Fruit fly (Drosophila melanogaster) whole organism, embryonic: ENCODE measurements around the gene CG17625.
A peak's percentile ranks its signal among the peaks of the same experiment; 100 is the strongest.

Experiments used
- Ada2b ChIP-seq: fragments of 200-800 bp; sonication (Bioruptor generic); IDR thresholded peaks from 2 replicates; pipeline ENCODE4 v1.3.6; 2022; ENCODE audit warnings: missing biosample characterization, missing genetic modification characterization
- CG10565 ChIP-seq: fragments of 200-800 bp; sonication (Bioruptor generic); optimal IDR thresholded peaks from 3 replicates; lab custom pipeline; 2016; ENCODE audit warnings: missing biosample characterization, mild to moderate bottlenecking, missing genetic modification characterization
- CG11093 ChIP-seq: fragments of 200-800 bp; sonication (Bioruptor generic); IDR thresholded peaks from 3 replicates; pipeline ENCODE4 v1.3.6; 2022; ENCODE audit warnings: missing biosample characterization, missing genetic modification characterization
- CG11456 ChIP-seq: fragments of 200-800 bp; sonication (Bioruptor generic); IDR thresholded peaks from 3 replicates; pipeline ENCODE4 v1.3.6; 2022; ENCODE audit warnings: missing biosample characterization, missing genetic modification characterization
- CG11504 ChIP-seq: fragments of 200-800 bp; sonication (Bioruptor generic); optimal IDR thresholded peaks from 3 replicates; lab custom pipeline; 2019; ENCODE audit warnings: missing biosample characterization, mild to moderate bottlenecking, missing genetic modification characterization, moderate library complexity
- CG15696 ChIP-seq: fragments of 200-800 bp; sonication (Bioruptor generic); optimal IDR thresholded peaks from 2 replicates; lab custom pipeline; 2019; ENCODE audit warnings: missing biosample characterization, mild to moderate bottlenecking, missing genetic modification characterization, moderate library complexity
- CG1832 ChIP-seq: fragments of 200-800 bp; sonication (Bioruptor generic); optimal IDR thresholded peaks from 2 replicates; lab custom pipeline; 2017; ENCODE audit warnings: missing biosample characterization, mild to moderate bottlenecking, missing genetic modification characterization, inconsistent platforms
- CG18476 ChIP-seq: fragments of 200-800 bp; sonication (Bioruptor generic); optimal IDR thresholded peaks from 2 replicates; lab custom pipeline; 2016; ENCODE audit warnings: missing biosample characterization, mild to moderate bottlenecking, missing genetic modification characterization
- CG32532 ChIP-seq: fragments of 200-800 bp; sonication (Bioruptor generic); IDR thresholded peaks from 2 replicates; pipeline ENCODE4 v1.3.6; 2022; ENCODE audit warnings: missing biosample characterization, missing genetic modification characterization
- CG33213 ChIP-seq: fragments of 200-800 bp; sonication (Bioruptor generic); optimal IDR thresholded peaks from 3 replicates; lab custom pipeline; 2016; ENCODE audit warnings: missing biosample characterization, missing genetic modification characterization
- CG3726 ChIP-seq: fragments of 200-800 bp; sonication (Bioruptor generic); IDR thresholded peaks from 3 replicates; pipeline ENCODE4, ENCODE4 v1.3.6; 2022; ENCODE audit warnings: missing biosample characterization, missing genetic modification characterization
- CG4404 ChIP-seq: fragments of 200-800 bp; sonication (Bioruptor generic); IDR thresholded peaks from 2 replicates; pipeline ENCODE4 v1.3.6; 2022; ENCODE audit warnings: missing biosample characterization, missing genetic modification characterization
- CG5245 ChIP-seq: fragments of 200-800 bp; sonication (Bioruptor generic); optimal IDR thresholded peaks from 3 replicates; lab custom pipeline; 2016; ENCODE audit warnings: missing biosample characterization, missing genetic modification characterization
- CG7786 ChIP-seq: fragments of 200-800 bp; sonication (Bioruptor generic); optimal IDR thresholded peaks from 2 replicates; lab custom pipeline; 2016; ENCODE audit warnings: missing biosample characterization, missing genetic modification characterization
- CG7928 ChIP-seq: fragments of 200-800 bp; sonication (Bioruptor generic); optimal IDR thresholded peaks from 2 replicates; lab custom pipeline; 2017; ENCODE audit warnings: missing biosample characterization, mild to moderate bottlenecking, missing genetic modification characterization
- CG7987 ChIP-seq: fragments of 200-800 bp; sonication (Bioruptor generic); optimal IDR thresholded peaks from 2 replicates; lab custom pipeline; 2018; ENCODE audit warnings: missing biosample characterization, mild to moderate bottlenecking, missing genetic modification characterization, moderate library complexity
- CG8089 ChIP-seq: fragments of 200-800 bp; sonication (Bioruptor generic); optimal IDR thresholded peaks from 3 replicates; lab custom pipeline; 2016; ENCODE audit warnings: missing biosample characterization, missing genetic modification characterization
- CG9215 ChIP-seq: fragments of 200-800 bp; sonication (Bioruptor generic); IDR thresholded peaks from 2 replicates; pipeline ENCODE4 v1.3.6; 2022; ENCODE audit warnings: missing biosample characterization, missing genetic modification characterization
- CG9437 ChIP-seq: fragments of 200-800 bp; sonication (Bioruptor generic); optimal IDR thresholded peaks from 2 replicates; lab custom pipeline; 2018; ENCODE audit warnings: missing biosample characterization, mild to moderate bottlenecking, missing genetic modification characterization
- Dp ChIP-seq: fragments of 200-800 bp; sonication (Bioruptor generic); optimal IDR thresholded peaks from 2 replicates; lab custom pipeline; 2018; ENCODE audit warnings: missing biosample characterization, mild to moderate bottlenecking, missing genetic modification characterization, moderate library complexity
- Fer2 ChIP-seq: fragments of 200-800 bp; sonication (Bioruptor generic); optimal IDR thresholded peaks from 2 replicates; lab custom pipeline; 2018; ENCODE audit warnings: missing biosample characterization, mild to moderate bottlenecking, missing genetic modification characterization, moderate library complexity
- Hey ChIP-seq: fragments of 200-800 bp; sonication (Bioruptor generic); optimal IDR thresholded peaks from 3 replicates; lab custom pipeline; 2018; ENCODE audit warnings: missing biosample characterization, mild to moderate bottlenecking, missing genetic modification characterization
- Hr78 ChIP-seq, 2 experiments: fragments of 200-800 bp in 1 of 2; fragments of >200 bp in 1 of 2; sonication (Bioruptor generic) in 1 of 2; optimal IDR thresholded peaks; 2 replicates each; lab custom pipeline; 2017 to 2019; ENCODE audit warnings: missing biosample characterization in 2 of 2, missing genetic modification characterization in 2 of 2, mild to moderate bottlenecking in 1 of 2, moderate library complexity in 1 of 2
- MTF-1 ChIP-seq: fragments of 200-800 bp; sonication (Bioruptor generic); optimal IDR thresholded peaks from 2 replicates; lab custom pipeline; 2018; ENCODE audit warnings: missing biosample characterization, mild to moderate bottlenecking, missing genetic modification characterization, borderline replicate concordance
- NFAT ChIP-seq: fragments of 200-800 bp; sonication (Bioruptor generic); IDR thresholded peaks from 2 replicates; pipeline ENCODE4 v1.3.6; 2022; ENCODE audit warnings: missing biosample characterization, missing genetic modification characterization
- Nf-YA ChIP-seq: fragments of 200-800 bp; sonication (Bioruptor generic); IDR thresholded peaks from 2 replicates; pipeline ENCODE4 v1.3.6; 2022; ENCODE audit warnings: missing biosample characterization, missing genetic modification characterization
- Scr ChIP-seq: fragments of 200-800 bp; sonication (Bioruptor generic); IDR thresholded peaks from 2 replicates; pipeline ENCODE4 v1.3.6; 2022; ENCODE audit warnings: missing biosample characterization, missing genetic modification characterization; ENCODE audit not compliant: partially characterized antibody
- Sry-δ ChIP-seq: fragments of 200-800 bp; sonication (Bioruptor generic); optimal IDR thresholded peaks from 2 replicates; lab custom pipeline; 2016; ENCODE audit warnings: missing biosample characterization, missing genetic modification characterization
- Ssrp ChIP-seq: fragments of 200-800 bp; sonication (Bioruptor generic); optimal IDR thresholded peaks from 2 replicates; lab custom pipeline; 2018; ENCODE audit warnings: missing biosample characterization, mild to moderate bottlenecking, missing genetic modification characterization, moderate library complexity
- Vsx1 ChIP-seq: fragments of 200-800 bp; sonication (Bioruptor generic); optimal IDR thresholded peaks from 2 replicates; lab custom pipeline; 2017; ENCODE audit warnings: missing biosample characterization, mild to moderate bottlenecking, missing genetic modification characterization, missing genetic modification reagents
- amos ChIP-seq: fragments of 200-800 bp; sonication (Bioruptor generic); IDR thresholded peaks from 2 replicates; pipeline ENCODE4 v1.3.6; 2022; ENCODE audit warnings: missing biosample characterization, missing genetic modification characterization; ENCODE audit not compliant: partially characterized antibody
- ap ChIP-seq: fragments of 200-800 bp; sonication (Bioruptor generic); IDR thresholded peaks from 2 replicates; pipeline ENCODE4 v1.3.6; 2022; ENCODE audit warnings: missing biosample characterization, missing genetic modification characterization
- bbx ChIP-seq: fragments of 200-800 bp; sonication (Bioruptor generic); IDR thresholded peaks from 2 replicates; pipeline ENCODE4 v1.3.6; 2022; ENCODE audit warnings: missing biosample characterization, missing genetic modification characterization; ENCODE audit not compliant: partially characterized antibody
- bowl ChIP-seq: fragments of 200-800 bp; sonication (Bioruptor generic); IDR thresholded peaks from 2 replicates; pipeline ENCODE4 v1.3.6; 2022; ENCODE audit warnings: missing biosample characterization, missing genetic modification characterization
- croc ChIP-seq: fragments of 200-800 bp; sonication (Bioruptor generic); conservative IDR thresholded peaks from 3 replicates; pipeline ENCODE4 v1.3.6; 2022; ENCODE audit warnings: missing biosample characterization, missing genetic modification characterization
- crol ChIP-seq: fragments of 200-800 bp; sonication (Bioruptor generic); IDR thresholded peaks from 2 replicates; pipeline ENCODE4 v1.3.6; 2022; ENCODE audit warnings: missing biosample characterization, missing genetic modification characterization
- fd102C ChIP-seq: fragments of 200-800 bp; sonication (Bioruptor generic); optimal IDR thresholded peaks from 2 replicates; lab custom pipeline; 2018; ENCODE audit warnings: missing biosample characterization, mild to moderate bottlenecking, missing genetic modification characterization, moderate library complexity
- ftz-f1 ChIP-seq: fragments of 200-800 bp; sonication (Bioruptor generic); optimal IDR thresholded peaks from 2 replicates; lab custom pipeline; 2016; ENCODE audit warnings: missing biosample characterization, missing genetic modification characterization
- grn ChIP-seq: fragments of 200-800 bp; sonication (Bioruptor generic); optimal IDR thresholded peaks from 3 replicates; lab custom pipeline; 2017; ENCODE audit warnings: missing biosample characterization, missing genetic modification characterization
- her ChIP-seq: fragments of 200-800 bp; sonication (Bioruptor generic); optimal IDR thresholded peaks from 2 replicates; lab custom pipeline; 2016; ENCODE audit warnings: missing biosample characterization, missing genetic modification characterization
- kah ChIP-seq: fragments of 200-800 bp; sonication (Bioruptor generic); optimal IDR thresholded peaks from 2 replicates; lab custom pipeline; 2018; ENCODE audit warnings: missing biosample characterization, mild to moderate bottlenecking, missing genetic modification characterization
- ken ChIP-seq: fragments of 200-800 bp; sonication (Bioruptor generic); IDR thresholded peaks from 3 replicates; pipeline ENCODE4 v1.3.6; 2022; ENCODE audit warnings: missing biosample characterization, missing genetic modification characterization
- klu ChIP-seq: fragments of 200-800 bp; sonication (Bioruptor generic); IDR thresholded peaks from 2 replicates; pipeline ENCODE4 v1.3.6; 2022; ENCODE audit warnings: missing biosample characterization, missing genetic modification characterization
- lbe ChIP-seq: fragments of 200-800 bp; sonication (Bioruptor generic); optimal IDR thresholded peaks from 2 replicates; lab custom pipeline; 2016; ENCODE audit warnings: missing biosample characterization, mild to moderate bottlenecking, missing genetic modification characterization
- peb ChIP-seq: fragments of 200-800 bp; sonication (Bioruptor generic); IDR thresholded peaks from 2 replicates; pipeline ENCODE4 v1.3.6; 2022; ENCODE audit warnings: missing biosample characterization, missing genetic modification characterization
- pros ChIP-seq: fragments of 200-800 bp; sonication (Bioruptor generic); optimal IDR thresholded peaks from 3 replicates; lab custom pipeline; 2019; ENCODE audit warnings: missing biosample characterization, mild to moderate bottlenecking, missing genetic modification characterization, moderate library complexity
- salm ChIP-seq: fragments of 200-800 bp; sonication (Bioruptor generic); optimal IDR thresholded peaks from 2 replicates; lab custom pipeline; 2018; ENCODE audit warnings: missing biosample characterization, mild to moderate bottlenecking, missing genetic modification characterization
- shn ChIP-seq: fragments of 200-800 bp; sonication (Bioruptor generic); optimal IDR thresholded peaks from 3 replicates; lab custom pipeline; 2016; ENCODE audit warnings: missing biosample characterization, missing genetic modification characterization
- sna ChIP-seq: fragments of 200-800 bp; sonication (Bioruptor generic); IDR thresholded peaks from 2 replicates; pipeline ENCODE4 v1.3.6; 2022; ENCODE audit warnings: missing biosample characterization, missing genetic modification characterization; ENCODE audit not compliant: partially characterized antibody
- so ChIP-seq: fragments of 200-800 bp; sonication (Bioruptor generic); IDR thresholded peaks from 3 replicates; pipeline ENCODE4 v1.3.6; 2022; ENCODE audit warnings: missing biosample characterization, missing genetic modification characterization
- tgo ChIP-seq: fragments of 200-800 bp; sonication (Bioruptor generic); IDR thresholded peaks from 3 replicates; pipeline ENCODE4 v1.3.6; 2022; ENCODE audit warnings: missing biosample characterization, missing genetic modification characterization
- vnd ChIP-seq: fragments of 200-800 bp; sonication (Bioruptor generic); IDR thresholded peaks from 3 replicates; pipeline ENCODE4 v1.3.6; 2022; ENCODE audit warnings: missing biosample characterization, missing genetic modification characterization; ENCODE audit not compliant: partially characterized antibody

Gene CG17625

DNA sequence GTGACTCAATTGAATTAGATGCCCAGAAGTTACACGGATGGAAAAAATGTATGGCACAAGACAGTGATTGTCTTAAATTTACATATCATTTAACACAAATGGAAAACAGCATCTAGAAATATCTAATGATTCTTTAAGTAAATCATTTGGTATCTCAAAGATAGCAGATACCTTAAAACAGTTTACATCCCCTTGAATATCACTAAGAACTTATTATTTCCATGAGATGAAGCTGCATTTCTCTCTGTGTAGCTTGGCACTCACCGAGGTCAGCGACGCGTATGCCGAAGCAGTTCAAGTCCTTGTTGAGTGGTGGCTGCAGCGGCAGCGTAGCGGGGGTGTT lies 32.9 kb downstream of the CG17625 start (continued):
- TF ChIP-seq vnd (GFP tag; lab: Robert Waterston, UW), result no peak
- TF ChIP-seq pros (GFP tag; lab: Kevin White, UChicago), result no peak
- TF ChIP-seq CG33213 (GFP tag; lab: Kevin White, UChicago), result no peak
- no peak for TF ChIP-seq CG7987 (GFP tag; lab: Kevin White, UChicago)
- no peak for TF ChIP-seq CG5245 (GFP tag; lab: Kevin White, UChicago)
- TF ChIP-seq CG11504 (tag; lab: Kevin White, UChicago), result peak; percentile 64
- no peak for TF ChIP-seq CG10565 (GFP tag; lab: Kevin White, UChicago)
- no peak for TF ChIP-seq croc
- TF ChIP-seq CG11093, result no peak
- no peak for TF ChIP-seq Hey (tag; lab: Kevin White, UChicago)
- no peak for TF ChIP-seq CG18476
- no peak for TF ChIP-seq kah
- no peak for TF ChIP-seq klu
- TF ChIP-seq amos (GFP tag; lab: Robert Waterston, UW), result no peak
- TF ChIP-seq CG32532, result peak; percentile 10; the same call in 1 of the 2 replicates
- TF ChIP-seq NFAT (GFP tag; lab: Robert Waterston, UW), result no peak
- no peak for TF ChIP-seq Nf-YA (GFP tag; lab: Robert Waterston, UW)
- no peak for TF ChIP-seq her (GFP tag; lab: Kevin White, UChicago)
- TF ChIP-seq sna, result no peak
- no peak for TF ChIP-seq Fer2
- TF ChIP-seq shn (GFP tag; lab: Kevin White, UChicago), result no peak
- TF ChIP-seq Dp (GFP tag; lab: Kevin White, UChicago), result no peak
- TF ChIP-seq Vsx1, result no peak
- TF ChIP-seq bowl, result no peak
- no peak for TF ChIP-seq so (GFP tag; lab: Robert Waterston, UW)
- TF ChIP-seq Sry-δ (GFP tag; lab: Kevin White, UChicago), result no peak
- TF ChIP-seq MTF-1 (GFP tag; lab: Kevin White, UChicago), result no peak
- TF ChIP-seq CG7786, result no peak
- no peak for TF ChIP-seq CG9215 (GFP tag; lab: Robert Waterston, UW)
- no peak for TF ChIP-seq CG3726
- TF ChIP-seq CG7928 (GFP tag; lab: Kevin White, UChicago), result no peak
- no peak for TF ChIP-seq CG1832
- no peak for TF ChIP-seq tgo
- TF ChIP-seq Ssrp (tag; lab: Kevin White, UChicago), result peak; percentile 31
- no peak for TF ChIP-seq crol (GFP tag; lab: Robert Waterston, UW)
- TF ChIP-seq ftz-f1 (GFP tag; lab: Kevin White, UChicago), result no peak
- TF ChIP-seq bbx (GFP tag; lab: Robert Waterston, UW), result no peak
- TF ChIP-seq ap (GFP tag; lab: Robert Waterston, UW), result no peak
- no peak for TF ChIP-seq CG9437 (GFP tag; lab: Kevin White, UChicago)
- TF ChIP-seq fd102C (GFP tag; lab: Kevin White, UChicago), result no peak
- no peak for TF ChIP-seq Hr78 (GFP tag; optimal IDR thresholded peaks at IDR 0.05; lab: Kevin White, UChicago)
- no peak for TF ChIP-seq peb (GFP tag; lab: Robert Waterston, UW)
- no peak for TF ChIP-seq CG4404 (GFP tag; lab: Robert Waterston, UW)
- TF ChIP-seq Ada2b, result no peak
- no peak for TF ChIP-seq ken (GFP tag; lab: Robert Waterston, UW)
- TF ChIP-seq salm (tag; lab: Kevin White, UChicago), result no peak
- TF ChIP-seq lbe (GFP tag; lab: Kevin White, UChicago), result no peak
- TF ChIP-seq grn (GFP tag; lab: Kevin White, UChicago), result no peak
- TF ChIP-seq Scr, result no peak
- no peak for TF ChIP-seq CG11456 (GFP tag; lab: Robert Waterston, UW)
- TF ChIP-seq CG15696 (tag; lab: Kevin White, UChicago), result peak; percentile 46
- TF ChIP-seq CG8089 (GFP tag; lab: Kevin White, UChicago), result no peak
